Fruit fly (Drosophila melanogaster) whole organism, embryonic: ENCODE measurements around the gene Hmt4-20.

Experiments
- Adf1 ChIP-seq: fragments of 200-800 bp; sonication (Bioruptor generic); IDR thresholded peaks from 2 replicates; pipeline ENCODE4 v1.3.6; 2022; ENCODE audit warnings: missing biosample characterization, missing genetic modification characterization
- Atf-2 ChIP-seq: fragments of 200-800 bp; sonication (Bioruptor generic); optimal IDR thresholded peaks from 2 replicates; lab custom pipeline; 2016; ENCODE audit warnings: missing biosample characterization, missing genetic modification characterization
- BtbVII ChIP-seq: fragments of 200-800 bp; sonication (Bioruptor generic); optimal IDR thresholded peaks from 3 replicates; lab custom pipeline; 2017; ENCODE audit warnings: missing biosample characterization, mild to moderate bottlenecking, missing genetic modification characterization
- CG10209 ChIP-seq: fragments of 200-800 bp; sonication (Bioruptor generic); optimal IDR thresholded peaks from 3 replicates; lab custom pipeline; 2017; ENCODE audit warnings: missing biosample characterization, mild to moderate bottlenecking, missing genetic modification characterization, missing genetic modification reagents
- CG10959 ChIP-seq: fragments of 200-800 bp; sonication (Bioruptor generic); IDR thresholded peaks from 2 replicates; pipeline ENCODE4 v1.3.6; 2022; ENCODE audit warnings: missing biosample characterization, missing genetic modification characterization
- CG11093 ChIP-seq: fragments of 200-800 bp; sonication (Bioruptor generic); IDR thresholded peaks from 3 replicates; pipeline ENCODE4 v1.3.6; 2022; ENCODE audit warnings: missing biosample characterization, missing genetic modification characterization
- CG11723 ChIP-seq: fragments of 200-800 bp; sonication (Bioruptor generic); optimal IDR thresholded peaks from 2 replicates; lab custom pipeline; 2017; ENCODE audit warnings: missing biosample characterization, mild to moderate bottlenecking, missing genetic modification characterization
- CG15269 ChIP-seq: fragments of 200-800 bp; sonication (Bioruptor generic); optimal IDR thresholded peaks from 2 replicates; lab custom pipeline; 2018; ENCODE audit warnings: missing biosample characterization, mild to moderate bottlenecking, missing genetic modification characterization, moderate library complexity
- CG15514 ChIP-seq: fragments of 200-800 bp; sonication (Bioruptor generic); optimal IDR thresholded peaks from 3 replicates; lab custom pipeline; 2017; ENCODE audit warnings: missing biosample characterization, missing genetic modification characterization, mild to moderate bottlenecking, moderate library complexity, missing genetic modification reagents
- CG1602 ChIP-seq: fragments of 200-800 bp; sonication (Bioruptor generic); optimal IDR thresholded peaks from 3 replicates; lab custom pipeline; 2016; ENCODE audit warnings: missing biosample characterization, missing genetic modification characterization
- CG17328 ChIP-seq: fragments of 200-800 bp; sonication (Bioruptor generic); IDR thresholded peaks from 2 replicates; pipeline ENCODE4 v1.3.6; 2022; ENCODE audit warnings: missing biosample characterization, missing genetic modification characterization
- CG2678 ChIP-seq: fragments of 200-800 bp; sonication (Bioruptor generic); optimal IDR thresholded peaks from 3 replicates; lab custom pipeline; 2019; ENCODE audit warnings: missing biosample characterization, mild to moderate bottlenecking, missing genetic modification characterization, moderate library complexity
- CG31365 ChIP-seq: fragments of 200-800 bp; sonication (Bioruptor generic); optimal IDR thresholded peaks from 2 replicates; lab custom pipeline; 2018; ENCODE audit warnings: missing biosample characterization, mild to moderate bottlenecking, missing genetic modification characterization
- CG3407 ChIP-seq: fragments of 200-800 bp; sonication (Bioruptor generic); optimal IDR thresholded peaks from 2 replicates; lab custom pipeline; 2018; ENCODE audit warnings: missing biosample characterization, mild to moderate bottlenecking, missing genetic modification characterization
- CG8765 ChIP-seq: fragments of 200-800 bp; sonication (Bioruptor generic); IDR thresholded peaks from 2 replicates; pipeline ENCODE4 v1.3.6; 2022; ENCODE audit warnings: missing biosample characterization, missing genetic modification characterization
- CG9876 ChIP-seq: fragments of 200-800 bp; sonication (Bioruptor generic); optimal IDR thresholded peaks from 2 replicates; lab custom pipeline; 2016; ENCODE audit warnings: missing biosample characterization, missing genetic modification characterization
- HHEX ChIP-seq: fragments of 200-800 bp; sonication (Bioruptor generic); optimal IDR thresholded peaks from 3 replicates; lab custom pipeline; 2017; ENCODE audit warnings: missing biosample characterization, mild to moderate bottlenecking, missing genetic modification characterization, missing genetic modification reagents
- HLH4C ChIP-seq: fragments of 200-800 bp; sonication (Bioruptor generic); IDR thresholded peaks from 3 replicates; pipeline ENCODE4 v1.3.6; 2022; ENCODE audit warnings: missing biosample characterization, missing genetic modification characterization; ENCODE audit not compliant: partially characterized antibody
- MESR4 ChIP-seq: fragments of 200-800 bp; sonication (Bioruptor generic); optimal IDR thresholded peaks from 2 replicates; lab custom pipeline; 2018; ENCODE audit warnings: missing biosample characterization, mild to moderate bottlenecking, missing genetic modification characterization, moderate library complexity
- NC2α ChIP-seq: fragments of 200-800 bp; sonication (Bioruptor generic); optimal IDR thresholded peaks from 2 replicates; lab custom pipeline; 2016; ENCODE audit warnings: missing biosample characterization, missing genetic modification characterization
- NfI ChIP-seq: fragments of 200-800 bp; sonication (Bioruptor generic); optimal IDR thresholded peaks from 3 replicates; lab custom pipeline; 2018; ENCODE audit warnings: missing biosample characterization, mild to moderate bottlenecking, missing genetic modification characterization, moderate library complexity
- Trl ChIP-seq, 3 experiments: fragments of >200 bp in 2 of 3; fragments of 200-800 bp in 1 of 3; sonication (Bioruptor generic) in 1 of 3; optimal IDR thresholded peaks; 2 replicates in 1 of 3; 3 replicates in 2 of 3; lab custom pipeline; 2016 to 2017; ENCODE audit warnings: missing biosample characterization in 1 of 3, missing genetic modification characterization in 1 of 3
- Usf ChIP-seq: fragments of 200-800 bp; sonication (Bioruptor generic); optimal IDR thresholded peaks from 2 replicates; lab custom pipeline; 2017; ENCODE audit warnings: missing genotype, missing biosample characterization, missing genetic modification characterization
- abd-A ChIP-seq: fragments of 200-800 bp; sonication (Bioruptor generic); optimal IDR thresholded peaks from 3 replicates; lab custom pipeline; 2019; ENCODE audit warnings: missing biosample characterization, mild to moderate bottlenecking, missing genetic modification characterization, moderate library complexity
- ac ChIP-seq: fragments of 200-800 bp; sonication (Bioruptor generic); optimal IDR thresholded peaks from 3 replicates; lab custom pipeline; 2017; ENCODE audit warnings: missing biosample characterization, mild to moderate bottlenecking, missing genetic modification characterization
- aop ChIP-seq: fragments of 200-800 bp; sonication (Bioruptor generic); IDR thresholded peaks from 2 replicates; pipeline ENCODE4 v1.3.6; 2022; ENCODE audit warnings: missing biosample characterization, missing genetic modification characterization
- ara ChIP-seq: fragments of 200-800 bp; sonication (Bioruptor generic); IDR thresholded peaks from 2 replicates; pipeline ENCODE4 v1.3.6; 2022; ENCODE audit warnings: missing biosample characterization, missing genetic modification characterization
- az2 ChIP-seq: fragments of 200-800 bp; sonication (Bioruptor generic); optimal IDR thresholded peaks from 3 replicates; lab custom pipeline; 2016; ENCODE audit warnings: missing biosample characterization, missing genetic modification characterization
- cad ChIP-seq: fragments of >200 bp; optimal IDR thresholded peaks from 2 replicates; lab custom pipeline; 2017; ENCODE audit warnings: missing biosample characterization, missing genetic modification characterization
- chif ChIP-seq, 2 experiments: fragments of 200-800 bp; sonication (Bioruptor generic); optimal IDR thresholded peaks; 3 replicates each; lab custom pipeline; 2016; ENCODE audit warnings: missing biosample characterization in 2 of 2, missing genetic modification characterization in 2 of 2
- chinmo ChIP-seq: fragments of 200-800 bp; sonication (Bioruptor generic); IDR thresholded peaks from 4 replicates; pipeline ENCODE4 v1.3.6; 2022; ENCODE audit warnings: missing biosample characterization, missing genetic modification characterization; ENCODE audit not compliant: partially characterized antibody
- dmrt11E ChIP-seq: fragments of 200-800 bp; sonication (Bioruptor generic); optimal IDR thresholded peaks from 3 replicates; lab custom pipeline; 2018; ENCODE audit warnings: missing biosample characterization, mild to moderate bottlenecking, missing genetic modification characterization, moderate library complexity
- dmrt99B ChIP-seq: fragments of 200-800 bp; sonication (Bioruptor generic); optimal IDR thresholded peaks from 2 replicates; lab custom pipeline; 2018; ENCODE audit warnings: missing biosample characterization, mild to moderate bottlenecking, missing genetic modification characterization, moderate library complexity
- fd102C ChIP-seq: fragments of 200-800 bp; sonication (Bioruptor generic); optimal IDR thresholded peaks from 2 replicates; lab custom pipeline; 2018; ENCODE audit warnings: missing biosample characterization, mild to moderate bottlenecking, missing genetic modification characterization, moderate library complexity
- fd64A ChIP-seq: fragments of 200-800 bp; sonication (Bioruptor generic); optimal IDR thresholded peaks from 3 replicates; lab custom pipeline; 2018; ENCODE audit warnings: missing biosample characterization, mild to moderate bottlenecking, missing genetic modification characterization
- grau ChIP-seq: fragments of 200-800 bp; optimal IDR thresholded peaks from 3 replicates; lab custom pipeline; 2019; ENCODE audit warnings: missing biosample characterization, mild to moderate bottlenecking, missing genetic modification characterization, moderate library complexity
- jing ChIP-seq: fragments of 200-800 bp; sonication (Bioruptor generic); optimal IDR thresholded peaks from 2 replicates; lab custom pipeline; 2018; ENCODE audit warnings: missing biosample characterization, mild to moderate bottlenecking, missing genetic modification characterization
- lilli ChIP-seq: fragments of 200-800 bp; sonication (Bioruptor generic); optimal IDR thresholded peaks from 3 replicates; lab custom pipeline; 2016; ENCODE audit warnings: missing biosample characterization, missing genetic modification characterization
- luna ChIP-seq: fragments of 200-800 bp; sonication (Bioruptor generic); optimal IDR thresholded peaks from 2 replicates; lab custom pipeline; 2016; ENCODE audit warnings: missing biosample characterization, missing genetic modification characterization
- maf-S ChIP-seq: fragments of 200-800 bp; sonication (Bioruptor generic); optimal IDR thresholded peaks from 2 replicates; lab custom pipeline; 2016; ENCODE audit warnings: missing biosample characterization, missing genetic modification characterization
- mirr ChIP-seq: fragments of 200-800 bp; sonication (Bioruptor generic); optimal IDR thresholded peaks from 3 replicates; lab custom pipeline; 2018; ENCODE audit warnings: missing biosample characterization, mild to moderate bottlenecking, missing genetic modification characterization
- nerfin-1 ChIP-seq: fragments of 200-800 bp; sonication (Bioruptor generic); optimal IDR thresholded peaks from 3 replicates; lab custom pipeline; 2019; ENCODE audit warnings: missing biosample characterization, mild to moderate bottlenecking, missing genetic modification characterization, moderate library complexity
- sc ChIP-seq, 3 experiments: fragments of >200 bp in 2 of 3; fragments of 200-800 bp in 1 of 3; sonication (Bioruptor generic) in 1 of 3; optimal IDR thresholded peaks; 2 replicates in 2 of 3; 3 replicates in 1 of 3; lab custom pipeline; 2017; ENCODE audit warnings: mild to moderate bottlenecking in 1 of 3, missing biosample characterization in 1 of 3, missing genetic modification characterization in 1 of 3, missing genetic modification reagents in 1 of 3
- sens ChIP-seq: fragments of 200-800 bp; sonication (Bioruptor generic); peaks from one replicate; lab custom pipeline; 2016; ENCODE audit warnings: missing biosample characterization, missing genetic modification characterization
- sna ChIP-seq: fragments of 200-800 bp; sonication (Bioruptor generic); IDR thresholded peaks from 2 replicates; pipeline ENCODE4 v1.3.6; 2022; ENCODE audit warnings: missing biosample characterization, missing genetic modification characterization; ENCODE audit not compliant: partially characterized antibody
- tx ChIP-seq: fragments of 200-800 bp; sonication (Bioruptor generic); optimal IDR thresholded peaks from 2 replicates; lab custom pipeline; 2016; ENCODE audit warnings: missing biosample characterization, missing genetic modification characterization
- unc-4 ChIP-seq: fragments of 200-800 bp; sonication (Bioruptor generic); IDR thresholded peaks from 2 replicates; pipeline ENCODE4 v1.3.6; 2022; ENCODE audit warnings: missing biosample characterization, missing genetic modification characterization; ENCODE audit not compliant: partially characterized antibody
- vnd ChIP-seq: fragments of 200-800 bp; sonication (Bioruptor generic); IDR thresholded peaks from 3 replicates; pipeline ENCODE4 v1.3.6; 2022; ENCODE audit warnings: missing biosample characterization, missing genetic modification characterization; ENCODE audit not compliant: partially characterized antibody

The Hmt4-20 gene

DNA sequence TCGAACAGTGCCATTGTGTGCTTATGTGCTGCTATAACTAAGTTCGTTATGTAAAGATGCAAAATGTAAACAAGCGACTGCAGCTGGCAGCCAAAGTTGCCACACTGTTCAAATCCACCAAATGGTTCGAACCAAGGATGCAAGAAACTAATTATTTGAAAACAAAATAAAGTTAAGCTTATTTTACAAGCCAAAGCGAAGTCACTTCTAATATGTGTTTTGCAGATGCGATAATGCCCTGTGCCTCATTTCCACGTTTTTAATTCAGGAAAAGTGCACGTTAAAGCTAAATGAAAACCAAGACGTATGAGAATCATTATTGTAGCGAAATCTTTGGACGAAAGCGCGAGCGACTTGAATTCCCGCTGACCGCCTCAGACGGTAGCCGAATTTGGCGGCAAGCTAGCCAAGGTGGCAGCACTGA is 34.7 kb downstream of the Hmt4-20 start, which contains the start of the genes CG13365 and Vsp37A (continued):
- TF ChIP-seq az2 = peak; percentile 42
- TF ChIP-seq chinmo (GFP tag; lab: Robert Waterston, UW) = 0 out of 4 replicates have a peak, but pooled peaks have one; percentile 28
- peak; percentile 47 for TF ChIP-seq Atf-2
- TF ChIP-seq ac = no peak
- TF ChIP-seq MESR4 (GFP tag; lab: Kevin White, UChicago) = no peak
- TF ChIP-seq CG11093 = 0 out of 3 replicates have a peak, but pooled peaks have one; percentile 13
- no peak for TF ChIP-seq ara (GFP tag; lab: Robert Waterston, UW)
- TF ChIP-seq CG2678 (tag; lab: Kevin White, UChicago) = peak; percentile 64
- TF ChIP-seq CG17328 (GFP tag; lab: Robert Waterston, UW) = peak; percentile 37; the same call in 1 of the 2 replicates
- no peak for TF ChIP-seq Trl (optimal IDR thresholded peaks at IDR 0.05; lab: Kevin White, UChicago)
- peak; percentile 59 for TF ChIP-seq Trl (GFP tag; optimal IDR thresholded peaks at IDR 0.05; lab: Kevin White, UChicago)
- peak; percentile 43 for TF ChIP-seq nerfin-1 (tag; lab: Kevin White, UChicago)
- TF ChIP-seq luna (GFP tag; lab: Kevin White, UChicago) = no peak
- peak; percentile 85 for TF ChIP-seq CG15514
- no peak for TF ChIP-seq cad
- no peak for TF ChIP-seq abd-A (tag; lab: Kevin White, UChicago)
- no peak for TF ChIP-seq fd64A
- TF ChIP-seq chif (GFP tag; optimal IDR thresholded peaks at IDR 0.05; lab: Kevin White, UChicago) = peak; percentile 21 to 31
- TF ChIP-seq NfI (GFP tag; lab: Kevin White, UChicago) = peak; percentile 33
- no peak for TF ChIP-seq Adf1 (GFP tag; lab: Robert Waterston, UW)
- peak; percentile 63 for TF ChIP-seq lilli (GFP tag; lab: Kevin White, UChicago)
- TF ChIP-seq CG31365 = no peak
- no peak for TF ChIP-seq sc (optimal IDR thresholded peaks at IDR 0.05; lab: Kevin White, UChicago)
- TF ChIP-seq sc (GFP tag; optimal IDR thresholded peaks at IDR 0.05; lab: Kevin White, UChicago) = no peak
- TF ChIP-seq vnd (GFP tag; lab: Robert Waterston, UW) = no peak
- peak; percentile 90 for TF ChIP-seq sens (GFP tag; lab: Kevin White, UChicago)
- no peak for TF ChIP-seq fd102C
- peak; percentile 18 for TF ChIP-seq CG10209 (GFP tag; lab: Kevin White, UChicago)
- no peak for TF ChIP-seq jing (GFP tag; lab: Kevin White, UChicago)
- TF ChIP-seq dmrt11E (tag; lab: Kevin White, UChicago) = peak; percentile 36
- TF ChIP-seq CG3407 (GFP tag; lab: Kevin White, UChicago) = peak; percentile 35
- no peak for TF ChIP-seq CG10959 (GFP tag; lab: Robert Waterston, UW)
- no peak for TF ChIP-seq aop (GFP tag; lab: Robert Waterston, UW)
- TF ChIP-seq maf-S = peak; percentile 25
- no peak for TF ChIP-seq NC2α
- peak; percentile 26 for TF ChIP-seq CG1602 (GFP tag; lab: Kevin White, UChicago)
- no peak for TF ChIP-seq dmrt99B (tag; lab: Kevin White, UChicago)
- no peak for TF ChIP-seq Usf (GFP tag; lab: Kevin White, UChicago)
- peak; percentile 34 for TF ChIP-seq CG11723 (GFP tag; lab: Kevin White, UChicago)
- TF ChIP-seq tx = peak; percentile 28
- TF ChIP-seq HHEX (GFP tag; lab: Kevin White, UChicago) = no peak
- TF ChIP-seq CG9876 (GFP tag; lab: Kevin White, UChicago) = peak; percentile 47
- TF ChIP-seq grau (tag; lab: Kevin White, UChicago) = peak; percentile 48
- TF ChIP-seq CG15269 (tag; lab: Kevin White, UChicago) = peak; percentile 44
- no peak for TF ChIP-seq CG8765 (GFP tag; lab: Robert Waterston, UW)
- no peak for TF ChIP-seq BtbVII (GFP tag; lab: Kevin White, UChicago)
- TF ChIP-seq HLH4C (GFP tag; lab: Robert Waterston, UW) = no peak
- TF ChIP-seq sna (GFP tag; lab: Robert Waterston, UW) = no peak
- TF ChIP-seq unc-4 (GFP tag; lab: Robert Waterston, UW) = 0 out of 2 replicates have a peak, but pooled peaks have one; percentile 23
- TF ChIP-seq mirr (GFP tag; lab: Kevin White, UChicago) = no peak
